Fruit fly (Drosophila melanogaster) whole organism, embryonic: ENCODE data around the gene moody.
A peak's percentile ranks its signal among the peaks of the same experiment; 100 is the strongest.

ENCODE experiments used
- Bgb ChIP-seq: fragments of 200-800 bp; sonication (Bioruptor generic); IDR thresholded peaks from 2 replicates; pipeline ENCODE4 v1.3.6; 2022; ENCODE audit warnings: missing biosample characterization, missing genetic modification characterization; ENCODE audit not compliant: partially characterized antibody
- C15 ChIP-seq: fragments of 200-800 bp; sonication (Bioruptor generic); IDR thresholded peaks from 3 replicates; pipeline ENCODE4 v1.3.6; 2022; ENCODE audit warnings: missing biosample characterization, missing genetic modification characterization
- CG10209 ChIP-seq: fragments of 200-800 bp; sonication (Bioruptor generic); optimal IDR thresholded peaks from 3 replicates; lab custom pipeline; 2017; ENCODE audit warnings: missing biosample characterization, mild to moderate bottlenecking, missing genetic modification characterization, missing genetic modification reagents
- CG10321 ChIP-seq: fragments of 200-800 bp; sonication (Bioruptor generic); IDR thresholded peaks from 2 replicates; pipeline ENCODE4 v1.3.6; 2022; ENCODE audit warnings: missing biosample characterization, missing genetic modification characterization
- CG10959 ChIP-seq: fragments of 200-800 bp; sonication (Bioruptor generic); IDR thresholded peaks from 2 replicates; pipeline ENCODE4 v1.3.6; 2022; ENCODE audit warnings: missing biosample characterization, missing genetic modification characterization
- CG11504 ChIP-seq: fragments of 200-800 bp; sonication (Bioruptor generic); optimal IDR thresholded peaks from 3 replicates; lab custom pipeline; 2019; ENCODE audit warnings: missing biosample characterization, mild to moderate bottlenecking, missing genetic modification characterization, moderate library complexity
- CG13296 ChIP-seq: fragments of 200-800 bp; sonication (Bioruptor generic); optimal IDR thresholded peaks from 3 replicates; lab custom pipeline; 2018; ENCODE audit warnings: missing biosample characterization, mild to moderate bottlenecking, missing genetic modification characterization
- CG14710 ChIP-seq: fragments of 200-800 bp; sonication (Bioruptor generic); optimal IDR thresholded peaks from 3 replicates; lab custom pipeline; 2019; ENCODE audit warnings: missing biosample characterization, mild to moderate bottlenecking, missing genetic modification characterization, moderate library complexity
- CG2678 ChIP-seq: fragments of 200-800 bp; sonication (Bioruptor generic); optimal IDR thresholded peaks from 3 replicates; lab custom pipeline; 2019; ENCODE audit warnings: missing biosample characterization, mild to moderate bottlenecking, missing genetic modification characterization, moderate library complexity
- CG2712 ChIP-seq: fragments of 200-800 bp; optimal IDR thresholded peaks from 3 replicates; lab custom pipeline; 2019; ENCODE audit warnings: missing biosample characterization, mild to moderate bottlenecking, missing genetic modification characterization, moderate library complexity
- CG42726 ChIP-seq: fragments of 200-800 bp; sonication (Bioruptor generic); IDR thresholded peaks from 2 replicates; pipeline ENCODE4 v1.3.6; 2022; ENCODE audit warnings: missing biosample characterization, missing genetic modification characterization; ENCODE audit not compliant: partially characterized antibody
- CG4707 ChIP-seq: fragments of 200-800 bp; sonication (Bioruptor generic); optimal IDR thresholded peaks from 2 replicates; lab custom pipeline; 2018; ENCODE audit warnings: missing biosample characterization, mild to moderate bottlenecking, missing genetic modification characterization, moderate library complexity
- CG5245 ChIP-seq: fragments of 200-800 bp; sonication (Bioruptor generic); optimal IDR thresholded peaks from 3 replicates; lab custom pipeline; 2016; ENCODE audit warnings: missing biosample characterization, missing genetic modification characterization
- CG6765 ChIP-seq: fragments of 200-800 bp; sonication (Bioruptor generic); optimal IDR thresholded peaks from 3 replicates; lab custom pipeline; 2017; ENCODE audit warnings: missing biosample characterization, mild to moderate bottlenecking, missing genetic modification characterization
- CG7786 ChIP-seq: fragments of 200-800 bp; sonication (Bioruptor generic); optimal IDR thresholded peaks from 2 replicates; lab custom pipeline; 2016; ENCODE audit warnings: missing biosample characterization, missing genetic modification characterization
- CG8944 ChIP-seq: fragments of 200-800 bp; sonication (Bioruptor generic); optimal IDR thresholded peaks from 3 replicates; lab custom pipeline; 2016; ENCODE audit warnings: missing biosample characterization, missing genetic modification characterization
- CG9876 ChIP-seq: fragments of 200-800 bp; sonication (Bioruptor generic); optimal IDR thresholded peaks from 2 replicates; lab custom pipeline; 2016; ENCODE audit warnings: missing biosample characterization, missing genetic modification characterization
- Dip2 ChIP-seq: fragments of 200-800 bp; sonication (Bioruptor generic); IDR thresholded peaks from 2 replicates; pipeline ENCODE4 v1.3.6; 2022; ENCODE audit warnings: missing biosample characterization, missing genetic modification characterization
- Dip3 ChIP-seq: fragments of 200-800 bp; sonication (Bioruptor generic); optimal IDR thresholded peaks from 3 replicates; lab custom pipeline; 2016; ENCODE audit warnings: missing biosample characterization, missing genetic modification characterization
- Dref ChIP-seq: fragments of 200-800 bp; sonication (Bioruptor generic); IDR thresholded peaks from 2 replicates; pipeline ENCODE4 v1.3.6; 2022; ENCODE audit warnings: missing biosample characterization, missing genetic modification characterization
- H15 ChIP-seq: fragments of 200-800 bp; sonication (Bioruptor generic); IDR thresholded peaks from 3 replicates; pipeline ENCODE4 v1.3.6; 2022; ENCODE audit warnings: missing biosample characterization, missing genetic modification characterization
- H2.0 ChIP-seq: fragments of 200-800 bp; sonication (Bioruptor generic); IDR thresholded peaks from 2 replicates; pipeline ENCODE4 v1.3.6; 2022; ENCODE audit warnings: missing biosample characterization, missing genetic modification characterization
- HLHmδ ChIP-seq: fragments of 200-800 bp; sonication (Bioruptor generic); optimal IDR thresholded peaks from 2 replicates; lab custom pipeline; 2018; ENCODE audit warnings: missing biosample characterization, mild to moderate bottlenecking, missing genetic modification characterization, moderate library complexity
- HmgD ChIP-seq: fragments of 200-800 bp; sonication (Bioruptor generic); optimal IDR thresholded peaks from 3 replicates; lab custom pipeline; 2016; ENCODE audit warnings: missing biosample characterization, missing genetic modification characterization
- MBD-R2 ChIP-seq: fragments of 200-800 bp; sonication (Bioruptor generic); IDR thresholded peaks from 2 replicates; pipeline ENCODE4 v1.3.6; 2022; ENCODE audit warnings: missing biosample characterization, missing genetic modification characterization
- NC2β ChIP-seq: fragments of 200-800 bp; sonication (Bioruptor generic); optimal IDR thresholded peaks from 2 replicates; lab custom pipeline; 2016; ENCODE audit warnings: missing biosample characterization, missing genetic modification characterization
- Nf-YC ChIP-seq: fragments of 200-800 bp; optimal IDR thresholded peaks from 3 replicates; lab custom pipeline; 2019; ENCODE audit warnings: missing biosample characterization, mild to moderate bottlenecking, missing genetic modification characterization, moderate library complexity
- PHDP ChIP-seq: fragments of 200-800 bp; sonication (Bioruptor generic); optimal IDR thresholded peaks from 3 replicates; lab custom pipeline; 2018; ENCODE audit warnings: missing biosample characterization, mild to moderate bottlenecking, missing genetic modification characterization, moderate library complexity
- Sox102F ChIP-seq: fragments of 200-800 bp; sonication (Bioruptor generic); optimal IDR thresholded peaks from 2 replicates; lab custom pipeline; 2018; ENCODE audit warnings: missing biosample characterization, mild to moderate bottlenecking, missing genetic modification characterization, moderate library complexity
- Spps ChIP-seq: fragments of 200-800 bp; sonication (Bioruptor generic); optimal IDR thresholded peaks from 2 replicates; lab custom pipeline; 2018; ENCODE audit warnings: missing biosample characterization, mild to moderate bottlenecking, missing genetic modification characterization
- YL-1 ChIP-seq: fragments of 200-800 bp; sonication (Bioruptor generic); optimal IDR thresholded peaks from 3 replicates; lab custom pipeline; 2017; ENCODE audit warnings: missing biosample characterization, mild to moderate bottlenecking, missing genetic modification characterization
- bab2 ChIP-seq: fragments of 200-800 bp; sonication (Bioruptor generic); optimal IDR thresholded peaks from 2 replicates; lab custom pipeline; 2016; ENCODE audit warnings: missing biosample characterization, missing genetic modification characterization
- btn ChIP-seq: fragments of 200-800 bp; sonication (Bioruptor generic); optimal IDR thresholded peaks from 2 replicates; lab custom pipeline; 2016; ENCODE audit warnings: missing biosample characterization, missing genetic modification characterization
- chn ChIP-seq: fragments of 200-800 bp; sonication (Bioruptor generic); optimal IDR thresholded peaks from 2 replicates; lab custom pipeline; 2016; ENCODE audit warnings: missing biosample characterization, missing genetic modification characterization
- danr ChIP-seq: fragments of 200-800 bp; sonication (Bioruptor generic); IDR thresholded peaks from 2 replicates; pipeline ENCODE4 v1.3.6; 2022; ENCODE audit warnings: missing biosample characterization, missing genetic modification characterization
- dpn ChIP-seq, 2 experiments: fragments of 200-800 bp; sonication (Bioruptor generic); optimal IDR thresholded peaks; 3 replicates each; lab custom pipeline; 2016; ENCODE audit warnings: missing biosample characterization in 2 of 2, missing genetic modification characterization in 2 of 2
- en ChIP-seq: fragments of 200-800 bp; sonication (Bioruptor generic); optimal IDR thresholded peaks from 2 replicates; lab custom pipeline; 2016; ENCODE audit warnings: missing biosample characterization, missing genetic modification characterization
- hb ChIP-seq: fragments of 200-800 bp; sonication (Bioruptor generic); IDR thresholded peaks from 3 replicates; pipeline ENCODE4 v1.3.6; 2022; ENCODE audit warnings: missing biosample characterization, missing genetic modification characterization; ENCODE audit not compliant: partially characterized antibody
- lbe ChIP-seq: fragments of 200-800 bp; sonication (Bioruptor generic); optimal IDR thresholded peaks from 2 replicates; lab custom pipeline; 2016; ENCODE audit warnings: missing biosample characterization, mild to moderate bottlenecking, missing genetic modification characterization
- mld ChIP-seq: fragments of 200-800 bp; sonication (Bioruptor generic); IDR thresholded peaks from 3 replicates; pipeline ENCODE4 v1.3.6; 2022; ENCODE audit warnings: missing biosample characterization, missing genetic modification characterization; ENCODE audit not compliant: partially characterized antibody
- nmo ChIP-seq: fragments of 200-800 bp; sonication (Bioruptor generic); optimal IDR thresholded peaks from 2 replicates; lab custom pipeline; 2018; ENCODE audit warnings: missing biosample characterization, mild to moderate bottlenecking, missing genetic modification characterization, moderate library complexity
- pho ChIP-seq: fragments of 200-800 bp; sonication (Bioruptor generic); optimal IDR thresholded peaks from 2 replicates; lab custom pipeline; 2016; ENCODE audit warnings: missing biosample characterization, missing genetic modification characterization
- repo ChIP-seq: fragments of 200-800 bp; sonication (Bioruptor generic); optimal IDR thresholded peaks from 2 replicates; lab custom pipeline; 2016; ENCODE audit warnings: missing biosample characterization, missing genetic modification characterization
- rib ChIP-seq: fragments of 200-800 bp; sonication (Bioruptor generic); IDR thresholded peaks from 2 replicates; pipeline ENCODE4 v1.3.6; 2022; ENCODE audit warnings: missing biosample characterization, missing genetic modification characterization
- sim ChIP-seq: fragments of 200-800 bp; sonication (Bioruptor generic); IDR thresholded peaks from 2 replicates; pipeline ENCODE4 v1.3.6; 2022; ENCODE audit warnings: missing biosample characterization, missing genetic modification characterization
- slp2 ChIP-seq: fragments of 200-800 bp; sonication (Bioruptor generic); optimal IDR thresholded peaks from 2 replicates; lab custom pipeline; 2016; ENCODE audit warnings: missing biosample characterization, missing genetic modification characterization
- ssp ChIP-seq: fragments of 200-800 bp; sonication (Bioruptor generic); IDR thresholded peaks from 2 replicates; pipeline ENCODE4 v1.3.6; 2022; ENCODE audit warnings: missing biosample characterization, missing genetic modification characterization
- stc ChIP-seq: fragments of 200-800 bp; sonication (Bioruptor generic); IDR thresholded peaks from 2 replicates; pipeline ENCODE4 v1.3.6; 2022; ENCODE audit warnings: missing biosample characterization, missing genetic modification characterization
- tap ChIP-seq: fragments of 200-800 bp; optimal IDR thresholded peaks from 3 replicates; lab custom pipeline; 2019; ENCODE audit warnings: missing biosample characterization, mild to moderate bottlenecking, missing genetic modification characterization, moderate library complexity
- wek ChIP-seq: fragments of 200-800 bp; sonication (Bioruptor generic); optimal IDR thresholded peaks from 3 replicates; lab custom pipeline; 2018; ENCODE audit warnings: missing biosample characterization, mild to moderate bottlenecking, missing genetic modification characterization, moderate library complexity
- zen ChIP-seq: fragments of 200-800 bp; sonication (Bioruptor generic); optimal IDR thresholded peaks from 3 replicates; lab custom pipeline; 2018; ENCODE audit warnings: missing biosample characterization, mild to moderate bottlenecking, missing genetic modification characterization, moderate library complexity

The moody gene

DNA sequence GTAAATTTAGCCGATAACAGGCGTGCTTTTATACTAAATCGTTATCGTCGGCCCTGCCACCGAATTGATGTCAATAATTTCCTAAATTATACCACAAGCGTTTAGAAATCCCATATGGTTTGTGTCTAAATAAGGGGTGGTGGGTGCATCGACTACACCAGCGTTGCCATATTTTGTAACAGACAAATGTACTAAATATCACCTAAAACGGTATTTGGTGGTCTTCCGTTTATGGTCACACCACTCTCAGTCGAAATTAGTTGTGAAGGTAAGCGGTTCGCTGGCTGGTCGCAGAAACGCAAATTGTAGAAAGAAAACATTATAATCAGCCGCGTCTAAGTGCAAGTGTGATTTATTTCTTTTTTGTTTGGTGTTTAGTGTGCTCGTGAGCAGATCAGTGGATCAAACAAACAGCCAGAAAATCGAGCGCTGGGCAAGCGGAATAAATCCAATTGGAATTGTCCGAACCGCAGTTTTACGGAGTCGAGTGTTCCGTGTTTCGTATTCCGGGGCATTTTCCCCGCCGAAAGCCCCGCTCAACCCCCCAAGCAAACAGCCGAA lies 30.5 kb upstream of the moody start, which contains the start of the genes CG16903 and Unc-76 (continued):
- TF ChIP-seq HLHmδ (GFP tag; lab: Kevin White, UChicago) (peak; percentile 77), CG6765 (no peak), HmgD (GFP tag; lab: Kevin White, UChicago) (peak; percentile 66), PHDP (tag; lab: Kevin White, UChicago) (peak; percentile 59), CG2678 (tag; lab: Kevin White, UChicago) (peak; percentile 41), CG10209 (no peak), NC2β (GFP tag; lab: Kevin White, UChicago) (peak; percentile 41), repo (no peak), btn (no peak), CG10959 (GFP tag; lab: Robert Waterston, UW) (no peak), CG4707 (GFP tag; lab: Kevin White, UChicago) (peak; percentile 40), bab2 (peak; percentile 2), rib (GFP tag; lab: Robert Waterston, UW) (0 out of 2 replicates have a peak, but pooled peaks have one; percentile 17), Dref (GFP tag; lab: Robert Waterston, UW) (peak; percentile 79), CG7786 (GFP tag; lab: Kevin White, UChicago) (peak; percentile 18), sim (GFP tag; lab: Robert Waterston, UW) (no peak), Sox102F (no peak), Spps (tag; lab: Kevin White, UChicago) (peak; percentile 17), stc (GFP tag; lab: Robert Waterston, UW) (no peak), ssp (GFP tag; lab: Robert Waterston, UW) (peak; percentile 34; the same call in 1 of the 2 replicates), Nf-YC (tag; lab: Kevin White, UChicago) (peak; percentile 60), en (GFP tag; lab: Kevin White, UChicago) (no peak), Bgb (GFP tag; lab: Robert Waterston, UW) (peak; percentile 56; the same call in 1 of the 2 replicates), CG2712 (tag; lab: Kevin White, UChicago) (peak; percentile 72), mld (GFP tag; lab: Robert Waterston, UW) (no peak), CG13296 (GFP tag; lab: Kevin White, UChicago) (peak; percentile 50), CG5245 (GFP tag; lab: Kevin White, UChicago) (no peak), danr (GFP tag; lab: Robert Waterston, UW) (no peak), H2.0 (GFP tag; lab: Robert Waterston, UW) (no peak), dpn (GFP tag; optimal IDR thresholded peaks at IDR 0.05; lab: Kevin White, UChicago) (peak; percentile 7 to 35), C15 (GFP tag; lab: Robert Waterston, UW) (no peak), nmo (GFP tag; lab: Kevin White, UChicago) (peak; percentile 70), H15 (GFP tag; lab: Robert Waterston, UW) (no peak), CG8944 (peak; percentile 1), MBD-R2 (GFP tag; lab: Robert Waterston, UW) (peak; percentile 86), chn (GFP tag; lab: Kevin White, UChicago) (no peak), CG11504 (tag; lab: Kevin White, UChicago) (peak; percentile 57), wek (GFP tag; lab: Kevin White, UChicago) (peak; percentile 60), pho (GFP tag; lab: Kevin White, UChicago) (peak; percentile 39), tap (tag; lab: Kevin White, UChicago) (peak; percentile 28), CG10321 (GFP tag; lab: Robert Waterston, UW) (0 out of 2 replicates have a peak, but pooled peaks have one; percentile 23), CG14710 (tag; lab: Kevin White, UChicago) (peak; percentile 86), YL-1 (GFP tag; lab: Kevin White, UChicago) (peak; percentile 73), Dip3 (GFP tag; lab: Kevin White, UChicago) (peak; percentile 47), CG42726 (GFP tag; lab: Robert Waterston, UW) (peak; percentile 70), hb (GFP tag; lab: Robert Waterston, UW) (no peak), zen (tag; lab: Kevin White, UChicago) (peak; percentile 42), Dip2 (no peak), lbe (GFP tag; lab: Kevin White, UChicago) (no peak), slp2 (no peak), CG9876 (GFP tag; lab: Kevin White, UChicago) (no peak)
